Fruit fly (Drosophila melanogaster) whole organism, wandering third instar larva: ENCODE data around the gene Rab26.

Experiments
- CG32264 ChIP-seq: fragments of 200-800 bp; sonication (Bioruptor generic); optimal IDR thresholded peaks from 2 replicates; lab custom pipeline; 2016; ENCODE audit warnings: missing biosample characterization, missing genetic modification characterization
- CG9705 ChIP-seq: fragments of 200-800 bp; sonication (Bioruptor generic); optimal IDR thresholded peaks from 2 replicates; lab custom pipeline; 2018; ENCODE audit warnings: missing biosample characterization, mild to moderate bottlenecking, missing genetic modification characterization
- Dfd ChIP-seq: fragments of >200 bp; optimal IDR thresholded peaks from 2 replicates; lab custom pipeline; 2017; ENCODE audit warnings: missing biosample characterization, missing genetic modification characterization
- Dif ChIP-seq: fragments of 200-275, 200-300 bp; sonication (Bioruptor generic); optimal IDR thresholded peaks from 2 replicates; lab custom pipeline; 2018; ENCODE audit warnings: missing biosample characterization, missing genetic modification characterization; ENCODE audit not compliant: partially characterized antibody
- GATAd ChIP-seq: sonication (Bioruptor generic); optimal IDR thresholded peaks from 2 replicates; lab custom pipeline; 2016; ENCODE audit warnings: missing biosample characterization, missing genetic modification characterization
- HLH106 ChIP-seq: fragments of 200-800 bp; optimal IDR thresholded peaks from 3 replicates; lab custom pipeline; 2019; ENCODE audit warnings: missing biosample characterization, mild to moderate bottlenecking, missing genetic modification characterization, moderate library complexity
- Hnf4 ChIP-seq: fragments of 200-800 bp; sonication (Bioruptor generic); optimal IDR thresholded peaks from 2 replicates; lab custom pipeline; 2016; ENCODE audit warnings: missing biosample characterization, mild to moderate bottlenecking, missing genetic modification characterization
- Hr78 ChIP-seq: fragments of >200 bp; optimal IDR thresholded peaks from 2 replicates; lab custom pipeline; 2017; ENCODE audit warnings: missing biosample characterization, missing genetic modification characterization
- Hr83 ChIP-seq: fragments of 200-300 bp; sonication (Bioruptor generic); optimal IDR thresholded peaks from 2 replicates; lab custom pipeline; 2016; ENCODE audit warnings: missing biosample characterization, mild to moderate bottlenecking, missing genetic modification characterization, moderate library complexity; ENCODE audit not compliant: poor library complexity, severe bottlenecking
- Jra ChIP-seq: sonication (Bioruptor generic); optimal IDR thresholded peaks from 2 replicates; lab custom pipeline; 2016; ENCODE audit warnings: missing biosample characterization, missing genetic modification characterization
- Myc ChIP-seq: fragments of >200 bp; optimal IDR thresholded peaks from 2 replicates; lab custom pipeline; 2017
- OdsH ChIP-seq: fragments of 200-800 bp; sonication (Bioruptor generic); optimal IDR thresholded peaks from 2 replicates; lab custom pipeline; 2016; ENCODE audit warnings: missing biosample characterization, mild to moderate bottlenecking, missing genetic modification characterization
- Rel ChIP-seq, 2 experiments: fragments of 200-800 bp; sonication (Bioruptor generic) in 1 of 2; optimal IDR thresholded peaks; 2 replicates in 1 of 2; 3 replicates in 1 of 2; lab custom pipeline; 2016 to 2019; ENCODE audit warnings: mild to moderate bottlenecking in 2 of 2, missing biosample characterization in 2 of 2, missing genetic modification characterization in 2 of 2, moderate library complexity in 1 of 2
- Sp1 ChIP-seq: fragments of 200-800 bp; sonication (Bioruptor generic); optimal IDR thresholded peaks from 3 replicates; lab custom pipeline; 2019; ENCODE audit warnings: missing biosample characterization, mild to moderate bottlenecking, missing genetic modification characterization, moderate library complexity
- Vsx2 ChIP-seq: fragments of 200-300, 225-300 bp; sonication (Bioruptor generic); optimal IDR thresholded peaks from 2 replicates; lab custom pipeline; 2018; ENCODE audit warnings: missing biosample characterization, missing genetic modification characterization; ENCODE audit not compliant: partially characterized antibody
- br ChIP-seq: fragments of 200-800 bp; sonication (Bioruptor generic); optimal IDR thresholded peaks from 2 replicates; lab custom pipeline; 2016; ENCODE audit warnings: missing biosample characterization, missing genetic modification characterization
- brk ChIP-seq: fragments of 200-800 bp; sonication (Bioruptor generic); optimal IDR thresholded peaks from 2 replicates; lab custom pipeline; 2016; ENCODE audit warnings: missing biosample characterization, mild to moderate bottlenecking, missing genetic modification characterization
- dl ChIP-seq, 2 experiments: fragments of 175-275, 200-275 bp in 1 of 2; fragments of 200-275 bp in 1 of 2; sonication (Bioruptor generic); optimal IDR thresholded peaks; lab custom pipeline; 2018; ENCODE audit warnings: mild to moderate bottlenecking in 2 of 2, missing biosample characterization in 2 of 2, missing genetic modification characterization in 2 of 2, moderate library complexity in 2 of 2; ENCODE audit not compliant: partially characterized antibody in 2 of 2, insufficient read depth in 1 of 2
- ey ChIP-seq: fragments of 200-800 bp; sonication (Bioruptor generic); optimal IDR thresholded peaks from 2 replicates; lab custom pipeline; 2016; ENCODE audit warnings: missing biosample characterization, missing genetic modification characterization
- foxo ChIP-seq, 2 experiments: fragments of 200-800 bp; sonication (Bioruptor generic); optimal IDR thresholded peaks; 2 replicates in 1 of 2; 3 replicates in 1 of 2; lab custom pipeline; 2016 to 2017; ENCODE audit warnings: missing biosample characterization in 2 of 2, missing genetic modification characterization in 2 of 2
- fru ChIP-seq: fragments of 200-800 bp; sonication (Bioruptor generic); optimal IDR thresholded peaks from 3 replicates; lab custom pipeline; 2016; ENCODE audit warnings: missing biosample characterization, mild to moderate bottlenecking, missing genetic modification characterization
- h ChIP-seq: fragments of 200-800 bp; sonication (Bioruptor generic); optimal IDR thresholded peaks from 3 replicates; lab custom pipeline; 2016; ENCODE audit warnings: missing biosample characterization, mild to moderate bottlenecking, missing genetic modification characterization
- pan ChIP-seq: fragments of >200 bp; optimal IDR thresholded peaks from 2 replicates; lab custom pipeline; 2017
- psq ChIP-seq: fragments of 200-800 bp; sonication (Bioruptor generic); optimal IDR thresholded peaks from 3 replicates; lab custom pipeline; 2017; ENCODE audit warnings: missing biosample characterization, mild to moderate bottlenecking, missing genetic modification characterization, moderate library complexity
- rgr ChIP-seq: fragments of 200-800 bp; sonication (Bioruptor generic); optimal IDR thresholded peaks from 3 replicates; lab custom pipeline; 2016; ENCODE audit warnings: missing biosample characterization, mild to moderate bottlenecking, missing genetic modification characterization
- sage ChIP-seq: fragments of 200-800 bp; sonication (Bioruptor generic); optimal IDR thresholded peaks from 2 replicates; lab custom pipeline; 2016; ENCODE audit warnings: missing biosample characterization, mild to moderate bottlenecking, missing genetic modification characterization
- tai ChIP-seq: sonication (Bioruptor generic); optimal IDR thresholded peaks from 2 replicates; lab custom pipeline; 2016; ENCODE audit warnings: missing biosample characterization, missing genetic modification characterization
- woc ChIP-seq: sonication (Bioruptor generic); optimal IDR thresholded peaks from 2 replicates; lab custom pipeline; 2016; ENCODE audit warnings: missing biosample characterization, mild to moderate bottlenecking, missing genetic modification characterization

Rab26 gene

DNA sequence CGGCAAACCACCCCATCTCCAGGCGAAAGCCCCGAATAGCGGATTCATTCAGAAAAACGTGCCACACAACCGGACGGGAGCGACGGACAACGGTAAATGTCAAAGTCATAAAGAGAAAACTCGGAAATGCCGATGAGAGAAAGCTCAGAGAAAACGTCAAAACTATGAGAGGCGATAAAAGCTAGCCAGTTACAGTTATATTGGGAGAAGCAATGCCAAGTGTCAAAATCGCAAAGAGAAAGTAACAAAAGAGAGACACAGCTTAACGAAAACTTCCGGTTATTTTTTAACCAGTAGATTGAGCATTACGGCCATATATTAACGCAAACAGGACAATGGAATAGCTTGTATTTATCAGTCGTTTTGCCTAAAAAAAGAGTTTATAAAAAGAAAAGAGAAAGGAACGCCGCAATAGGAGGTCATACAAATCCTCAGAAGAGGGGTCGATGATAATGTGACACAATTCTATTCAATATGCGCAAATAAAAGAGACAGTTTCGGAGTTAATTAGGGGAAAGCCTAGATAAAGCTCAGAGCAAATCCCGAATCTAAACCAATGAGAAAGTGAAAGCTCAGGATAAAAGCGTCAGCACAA, 836 bp downstream of the Rab26 start:
- TF ChIP-seq Vsx2 (GFP tag; lab: Kevin White, UChicago) (no peak), CG32264 (GFP tag; lab: Kevin White, UChicago) (no peak), tai (GFP tag; lab: Kevin White, UChicago) (no peak), dl (GFP tag; optimal IDR thresholded peaks at IDR 0.05; lab: Kevin White, UChicago; ENCODE audit: insufficient read depth in 1 of 2, partially characterized antibody in 2 of 2) (no peak), psq (GFP tag; lab: Kevin White, UChicago) (no peak), Rel (GFP tag; optimal IDR thresholded peaks at IDR 0.05; lab: Kevin White, UChicago) (no peak), Rel (tag; optimal IDR thresholded peaks at IDR 0.05; lab: Kevin White, UChicago) (no peak), Sp1 (no peak), Jra (GFP tag; lab: Kevin White, UChicago) (no peak), woc (GFP tag; lab: Kevin White, UChicago) (no peak), pan (lab: Kevin White, UChicago) (no peak), Dif (no peak), Dfd (GFP tag; lab: Kevin White, UChicago) (no peak), br (GFP tag; lab: Kevin White, UChicago) (no peak), Hr78 (GFP tag; lab: Kevin White, UChicago) (no peak), foxo (GFP tag; optimal IDR thresholded peaks at IDR 0.05; lab: Kevin White, UChicago) (no peak)

DNA sequence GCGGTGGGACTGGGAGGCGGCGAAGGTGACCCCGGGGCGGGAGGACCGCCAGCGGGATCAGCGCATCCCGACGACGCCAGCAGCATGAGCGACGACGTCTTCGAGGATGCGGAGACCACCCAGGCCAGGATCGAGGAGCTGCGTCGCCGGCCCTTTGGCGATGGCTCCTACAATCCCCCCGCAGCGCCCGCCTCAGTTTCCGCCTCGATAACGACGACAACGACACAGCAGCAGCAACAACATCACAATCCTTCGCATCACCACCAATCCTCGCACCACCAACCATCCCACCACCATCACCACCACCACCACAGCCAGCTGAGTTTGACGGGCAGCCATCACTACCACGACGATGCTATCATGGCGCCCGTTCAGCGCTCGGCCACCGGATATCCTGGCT, 1.4 kb downstream of the Rab26 start:
- TF ChIP-seq CG9705 (GFP tag; lab: Kevin White, UChicago): no peak
- peak; percentile 98 for TF ChIP-seq Dfd (GFP tag; lab: Kevin White, UChicago)

DNA sequence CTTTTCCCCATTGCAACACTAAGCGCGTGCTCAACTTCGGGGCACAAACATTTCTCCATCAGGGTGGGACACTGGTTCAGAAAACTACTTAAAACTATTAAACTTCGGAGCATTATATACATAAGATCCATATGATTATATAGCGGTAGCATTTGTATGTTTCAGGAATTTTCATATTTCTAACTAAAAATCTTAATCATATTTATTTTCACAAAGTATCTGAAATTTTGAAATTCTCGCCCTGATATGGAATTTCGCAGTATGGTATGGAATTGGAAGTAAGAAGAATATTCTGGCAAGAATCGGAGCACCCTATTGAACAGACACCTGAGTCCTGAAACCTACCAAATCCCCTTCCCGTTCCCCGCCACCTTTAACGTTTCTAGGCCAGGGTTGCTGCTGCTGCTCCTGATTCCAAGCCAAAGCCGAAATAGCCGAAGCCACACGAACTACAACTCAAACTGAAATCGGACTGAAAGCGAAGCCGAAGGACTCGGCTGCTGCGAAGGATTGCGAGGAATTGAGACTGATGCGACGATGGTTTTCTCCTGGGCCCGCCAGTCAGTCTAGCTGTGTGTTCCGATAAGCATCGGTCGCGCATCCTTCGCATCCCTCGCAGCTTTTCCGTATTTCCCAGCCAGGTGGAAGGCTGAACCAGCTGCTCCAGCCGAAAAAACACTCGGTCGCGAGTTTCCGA, 3.4 kb downstream of the Rab26 start:
- TF ChIP-seq br (GFP tag; lab: Kevin White, UChicago): peak; percentile 5
- peak in 1 of 2 experiments; percentile 25 for TF ChIP-seq foxo (GFP tag; optimal IDR thresholded peaks at IDR 0.05; lab: Kevin White, UChicago)
- TF ChIP-seq OdsH (GFP tag; lab: Kevin White, UChicago): peak; percentile 6
- no peak for TF ChIP-seq CG9705 (GFP tag; lab: Kevin White, UChicago)
- no peak for TF ChIP-seq Hr83 (GFP tag; lab: Kevin White, UChicago)
- TF ChIP-seq fru (GFP tag; lab: Kevin White, UChicago): peak; percentile 28
- no peak for TF ChIP-seq h (GFP tag; lab: Kevin White, UChicago)
- TF ChIP-seq Hr78 (GFP tag; lab: Kevin White, UChicago): no peak
- TF ChIP-seq ey (GFP tag; lab: Kevin White, UChicago): peak; percentile 38
- no peak for TF ChIP-seq sage (GFP tag; lab: Kevin White, UChicago)
- no peak for TF ChIP-seq GATAd
- no peak for TF ChIP-seq Rel (GFP tag; optimal IDR thresholded peaks at IDR 0.05; lab: Kevin White, UChicago)
- no peak for TF ChIP-seq Rel (tag; optimal IDR thresholded peaks at IDR 0.05; lab: Kevin White, UChicago)
- no peak for TF ChIP-seq Jra (GFP tag; lab: Kevin White, UChicago)
- peak; percentile 28 for TF ChIP-seq HLH106

DNA sequence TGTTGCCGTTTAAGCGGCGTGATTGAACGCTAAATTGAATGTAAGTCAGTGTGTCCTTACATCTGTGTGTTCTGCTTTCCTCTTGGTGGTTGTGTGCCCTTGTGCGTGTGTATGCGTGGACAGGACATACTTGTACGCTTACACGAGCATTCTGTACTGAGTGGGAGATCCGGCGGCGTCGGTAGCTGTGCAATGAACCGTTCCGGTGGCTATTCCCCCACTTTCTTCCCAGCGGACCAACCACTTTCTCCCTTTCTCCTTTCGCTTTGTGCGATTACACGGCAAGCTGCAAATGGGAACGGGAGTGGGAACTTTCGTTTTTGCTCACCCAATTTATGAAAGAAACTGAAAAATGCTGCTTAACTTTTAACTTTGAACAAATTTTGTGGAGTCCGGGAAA, 6.2 kb downstream of the Rab26 start:
- no peak for TF ChIP-seq ey (GFP tag; lab: Kevin White, UChicago)
- no peak for TF ChIP-seq Sp1
- no peak for TF ChIP-seq rgr
- no peak for TF ChIP-seq Dif
- no peak for TF ChIP-seq woc (GFP tag; lab: Kevin White, UChicago)
- no peak for TF ChIP-seq Hnf4
- TF ChIP-seq h (GFP tag; lab: Kevin White, UChicago): no peak
- no peak for TF ChIP-seq Myc (lab: Kevin White, UChicago)
- TF ChIP-seq brk (GFP tag; lab: Kevin White, UChicago): no peak
- TF ChIP-seq fru (GFP tag; lab: Kevin White, UChicago): no peak
- no peak for TF ChIP-seq sage (GFP tag; lab: Kevin White, UChicago)
- TF ChIP-seq pan (lab: Kevin White, UChicago): no peak
